Worm (Caenorhabditis elegans): ENCODE results near the gene F22B7.9.

- TF ChIP-seq sox-4 (tag; optimal IDR thresholded peaks at IDR 0.05) (no peak), ceh-31 (tag; optimal IDR thresholded peaks at IDR 0.05) (no peak), elt-4 (tag; optimal IDR thresholded peaks at IDR 0.05) (no peak), ets-4 (tag; optimal IDR thresholded peaks at IDR 0.05) (no peak), ama-1 (optimal IDR thresholded peaks at IDR 0.05) (no peak), madf-2 (tag; optimal IDR thresholded peaks at IDR 0.05) (no peak), ref-2 (tag; optimal IDR thresholded peaks at IDR 0.05) (no peak), odd-2 (tag; optimal IDR thresholded peaks at IDR 0.05) (no peak), elt-2 (tag; optimal IDR thresholded peaks at IDR 0.05) (no peak), nhr-11 (tag; optimal IDR thresholded peaks at IDR 0.05) (no peak), npax-4 (tag; optimal IDR thresholded peaks at IDR 0.05) (no peak)
Measured at ce11 chrIII:8611282-8611681, 42.4 kb downstream of the F22B7.9 start.

Data from whole organism, late embryonic.